Worm (Caenorhabditis elegans): ENCODE results near the gene tag-293.

- TF ChIP-seq rnt-1 (tag; optimal IDR thresholded peaks at IDR 0.05): no peak
- TF ChIP-seq unc-55 (GFP tag; optimal IDR thresholded peaks at IDR 0.05): no peak
- TF ChIP-seq nhr-11 (tag; optimal IDR thresholded peaks at IDR 0.05): no peak
- TF ChIP-seq lin-11 (tag; optimal IDR thresholded peaks at IDR 0.05): no peak
- no peak for TF ChIP-seq ama-1 (optimal IDR thresholded peaks at IDR 0.05)
- TF ChIP-seq che-1 (tag; optimal IDR thresholded peaks at IDR 0.05): no peak
- no peak for TF ChIP-seq ceh-45 (GFP tag; IDR thresholded peaks at IDR 0.05)
- TF ChIP-seq hlh-6 (tag; optimal IDR thresholded peaks at IDR 0.05): no peak
- TF ChIP-seq pag-3 (tag; optimal IDR thresholded peaks at IDR 0.05; ENCODE audit: borderline replicate concordance): no peak
Measured at ce11 chrV:7391933-7392332, 36.6 kb upstream of the tag-293 start, which contains the start of gene fbxa-105.
